Fruit fly (Drosophila melanogaster): ENCODE measurements around the gene CG6793.

CG6793 gene

dm6 chr3L:12090898-12091685 lies 48.9 kb downstream of the CG6793 start:
- TF ChIP-seq pad (GFP tag; optimal IDR thresholded peaks at IDR 0.05) (peak; percentile 21), toe (GFP tag; optimal IDR thresholded peaks at IDR 0.05) (no peak), bab1 (GFP tag; optimal IDR thresholded peaks at IDR 0.05) (peak; percentile 66), CG5204 (GFP tag; optimal IDR thresholded peaks at IDR 0.05) (no peak), tj (GFP tag; optimal IDR thresholded peaks at IDR 0.05) (peak; percentile 81)

dm6 chr3L:12092860-12093359 lies 50.7 kb downstream of the CG6793 start:
- no peak for TF ChIP-seq CG14711 (tag; optimal IDR thresholded peaks at IDR 0.05)
- TF ChIP-seq tj (GFP tag; optimal IDR thresholded peaks at IDR 0.05): peak; percentile 19
